Worm (Caenorhabditis elegans) whole organism, young adult: ENCODE data around the gene R02E4.1.

Experiments
- F57C9.4 ChIP-seq: sonication (generic microtip); optimal IDR thresholded peaks from 2 replicates; lab custom pipeline; 2017; ENCODE audit warnings: mild to moderate bottlenecking, missing genetic modification characterization, missing compliant biosample characterization
- K11D2.4 ChIP-seq: fragments of 200-800 bp; sonication (Bioruptor generic); IDR thresholded peaks from 2 replicates; pipeline ENCODE4 v1.3.6; 2022; ENCODE audit warnings: missing genetic modification reagents, missing genetic modification characterization, missing compliant biosample characterization
- chd-7 ChIP-seq: sonication (generic microtip); optimal IDR thresholded peaks from 2 replicates; lab custom pipeline; 2016; ENCODE audit warnings: mild to moderate bottlenecking, missing genetic modification characterization, moderate library complexity, missing compliant biosample characterization
- dpff-1 ChIP-seq: sonication (generic microtip); optimal IDR thresholded peaks from 2 replicates; lab custom pipeline; 2017; ENCODE audit warnings: mild to moderate bottlenecking, missing genetic modification characterization, missing compliant biosample characterization
- fkh-3 ChIP-seq: sonication (generic microtip); optimal IDR thresholded peaks from 2 replicates; lab custom pipeline; 2016; ENCODE audit warnings: mild to moderate bottlenecking, missing genetic modification characterization, missing compliant biosample characterization
- mxl-1 ChIP-seq: sonication (generic microtip); optimal IDR thresholded peaks from 2 replicates; lab custom pipeline; 2016; ENCODE audit warnings: missing genetic modification characterization, missing compliant biosample characterization
- pha-4 ChIP-seq: fragments of 150-350 bp; sonication (generic microtip); optimal IDR thresholded peaks from 2 replicates; lab custom pipeline; 2014; ENCODE audit warnings: missing biosample characterization, missing genetic modification reagents, missing genetic modification characterization
- rpc-1 ChIP-seq, 2 experiments: fragments of 150-350 bp in 1 of 2; sonication (generic microtip) in 1 of 2; optimal IDR thresholded peaks; 2 replicates each; lab custom pipeline; 2014 to 2018; ENCODE audit warnings: missing biosample characterization in 1 of 2, missing genetic modification characterization in 1 of 2, missing genetic modification reagents in 1 of 2, missing genotype in 1 of 2
- snpc-1.1 ChIP-seq: sonication (generic microtip); optimal IDR thresholded peaks from 2 replicates; lab custom pipeline; 2017; ENCODE audit warnings: missing genetic modification characterization, mild to moderate bottlenecking, missing compliant biosample characterization, antibody characterized with exemption, moderate library complexity, missing genotype, missing genetic modification reagents; ENCODE audit not compliant: insufficient read depth
- tbp1 ChIP-seq: fragments of 200-800 bp; sonication (Bioruptor generic); optimal IDR thresholded peaks from 2 replicates; lab custom pipeline; 2018; ENCODE audit warnings: mild to moderate bottlenecking, missing genetic modification characterization, missing compliant biosample characterization

DNA sequence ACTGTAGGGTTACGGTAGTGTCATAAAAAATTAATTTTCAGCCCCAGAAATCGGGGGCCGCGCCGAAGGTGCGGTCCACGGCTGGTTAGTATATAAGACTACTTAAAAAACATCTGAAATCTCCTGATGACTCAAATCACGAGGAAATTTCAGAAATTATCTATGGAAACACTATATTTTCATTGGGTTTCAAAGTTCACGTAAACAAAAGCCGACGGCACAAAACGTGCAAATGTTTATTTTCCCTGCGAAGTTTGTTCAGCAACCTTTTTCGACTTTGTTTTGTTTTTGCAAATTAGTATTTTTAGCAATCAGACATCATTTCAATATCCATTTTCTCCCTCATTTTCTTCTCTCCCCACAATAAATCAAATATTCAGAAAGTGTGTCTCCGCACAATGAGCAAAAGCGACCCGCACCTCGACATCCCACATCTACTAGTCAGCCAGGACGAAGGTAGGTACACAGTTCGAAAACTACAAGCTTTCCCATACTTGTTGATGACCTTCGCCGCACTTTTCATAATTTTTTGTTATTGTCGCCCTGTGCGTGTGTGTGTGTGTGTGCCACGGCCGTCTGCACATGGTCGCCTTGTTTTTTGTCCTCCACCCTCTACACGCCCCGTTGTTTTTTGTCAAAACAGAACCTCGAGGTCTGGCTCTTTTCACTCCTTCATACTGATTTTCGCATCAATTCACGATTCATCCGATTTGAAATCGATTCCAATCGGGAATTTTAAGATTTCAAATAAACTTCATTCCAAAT lies 32.4 kb upstream of the R02E4.1 start:
- no peak for TF ChIP-seq K11D2.4
- no peak for TF ChIP-seq dpff-1 (tag; lab: Kevin White, UChicago)
- no peak for TF ChIP-seq tbp1 (GFP tag; lab: Kevin White, UChicago)
- TF ChIP-seq chd-7, result no peak
- no peak for TF ChIP-seq fkh-3 (tag; lab: Kevin White, UChicago)
- TF ChIP-seq rpc-1 (optimal IDR thresholded peaks at IDR 0.05; lab: Kevin White, UChicago), result no peak
- no peak for TF ChIP-seq rpc-1 (tag; optimal IDR thresholded peaks at IDR 0.05; lab: Kevin White, UChicago)
- TF ChIP-seq snpc-1.1 (tag; lab: Kevin White, UChicago), result no peak
- TF ChIP-seq mxl-1 (tag; lab: Kevin White, UChicago), result no peak
- TF ChIP-seq F57C9.4 (tag; lab: Kevin White, UChicago), result no peak
- no peak for TF ChIP-seq pha-4 (tag; lab: Kevin White, UChicago)
